Fruit fly (Drosophila melanogaster) whole organism, embryonic: Measurements from ENCODE around the gene Pex5.

Source experiments
- CG1024 ChIP-seq: fragments of 200-800 bp; sonication (Bioruptor generic); IDR thresholded peaks from 2 replicates; pipeline ENCODE4 v1.3.6; 2022; ENCODE audit warnings: missing biosample characterization, missing genetic modification characterization
- CG11723 ChIP-seq: fragments of 200-800 bp; sonication (Bioruptor generic); optimal IDR thresholded peaks from 2 replicates; lab custom pipeline; 2017; ENCODE audit warnings: missing biosample characterization, mild to moderate bottlenecking, missing genetic modification characterization
- CG12155 ChIP-seq: fragments of 200-800 bp; sonication (Bioruptor generic); optimal IDR thresholded peaks from 3 replicates; lab custom pipeline; 2016; ENCODE audit warnings: missing biosample characterization, missing genetic modification characterization
- CG12942 ChIP-seq: fragments of 200-800 bp; sonication (Bioruptor generic); optimal IDR thresholded peaks from 3 replicates; lab custom pipeline; 2016; ENCODE audit warnings: missing biosample characterization, missing genetic modification characterization
- CG14860 ChIP-seq: fragments of 200-800 bp; sonication (Bioruptor generic); IDR thresholded peaks from 3 replicates; pipeline ENCODE4 v1.3.6; 2022; ENCODE audit warnings: missing biosample characterization, missing genetic modification characterization; ENCODE audit not compliant: partially characterized antibody
- CG16815 ChIP-seq: fragments of 200-800 bp; sonication (Bioruptor generic); optimal IDR thresholded peaks from 3 replicates; lab custom pipeline; 2017; ENCODE audit warnings: missing biosample characterization, mild to moderate bottlenecking, missing genetic modification characterization
- CG2199 ChIP-seq: fragments of 200-800 bp; sonication (Bioruptor generic); IDR thresholded peaks from 3 replicates; pipeline ENCODE4 v1.3.6; 2022; ENCODE audit warnings: missing biosample characterization, missing genetic modification characterization
- CG34376 ChIP-seq: fragments of 200-800 bp; sonication (Bioruptor generic); optimal IDR thresholded peaks from 2 replicates; lab custom pipeline; 2018; ENCODE audit warnings: missing biosample characterization, mild to moderate bottlenecking, missing genetic modification characterization
- CG6813 ChIP-seq: fragments of 200-800 bp; sonication (Bioruptor generic); optimal IDR thresholded peaks from 2 replicates; lab custom pipeline; 2017; ENCODE audit warnings: missing biosample characterization, missing genetic modification characterization, mild to moderate bottlenecking, moderate library complexity, missing genetic modification reagents
- CG7963 ChIP-seq: fragments of 200-800 bp; sonication (Bioruptor generic); IDR thresholded peaks from 3 replicates; pipeline ENCODE4 v1.3.6; 2022; ENCODE audit warnings: missing biosample characterization, missing genetic modification characterization; ENCODE audit not compliant: partially characterized antibody
- CG9876 ChIP-seq: fragments of 200-800 bp; sonication (Bioruptor generic); optimal IDR thresholded peaks from 2 replicates; lab custom pipeline; 2016; ENCODE audit warnings: missing biosample characterization, missing genetic modification characterization
- CTCF ChIP-seq: fragments of 200-800 bp; sonication (Bioruptor generic); optimal IDR thresholded peaks from 2 replicates; lab custom pipeline; 2017; ENCODE audit warnings: missing biosample characterization, mild to moderate bottlenecking, missing genetic modification characterization, moderate library complexity
- CkIIα-i1 ChIP-seq: fragments of 200-800 bp; sonication (Bioruptor generic); IDR thresholded peaks from 2 replicates; pipeline ENCODE4 v1.3.6; 2022; ENCODE audit warnings: missing biosample characterization, missing genetic modification characterization
- D19A ChIP-seq: fragments of 200-800 bp; optimal IDR thresholded peaks from 3 replicates; lab custom pipeline; 2019; ENCODE audit warnings: missing biosample characterization, mild to moderate bottlenecking, missing genetic modification characterization, moderate library complexity
- Dad ChIP-seq: fragments of 200-800 bp; sonication (Bioruptor generic); optimal IDR thresholded peaks from 3 replicates; lab custom pipeline; 2016; ENCODE audit warnings: missing biosample characterization, missing genetic modification characterization
- Dip2 ChIP-seq: fragments of 200-800 bp; sonication (Bioruptor generic); IDR thresholded peaks from 2 replicates; pipeline ENCODE4 v1.3.6; 2022; ENCODE audit warnings: missing biosample characterization, missing genetic modification characterization
- Dref ChIP-seq: fragments of 200-800 bp; sonication (Bioruptor generic); IDR thresholded peaks from 2 replicates; pipeline ENCODE4 v1.3.6; 2022; ENCODE audit warnings: missing biosample characterization, missing genetic modification characterization
- Fer2 ChIP-seq: fragments of 200-800 bp; sonication (Bioruptor generic); optimal IDR thresholded peaks from 2 replicates; lab custom pipeline; 2018; ENCODE audit warnings: missing biosample characterization, mild to moderate bottlenecking, missing genetic modification characterization, moderate library complexity
- H15 ChIP-seq: fragments of 200-800 bp; sonication (Bioruptor generic); IDR thresholded peaks from 3 replicates; pipeline ENCODE4 v1.3.6; 2022; ENCODE audit warnings: missing biosample characterization, missing genetic modification characterization
- Hand ChIP-seq: fragments of 200-800 bp; sonication (Bioruptor generic); optimal IDR thresholded peaks from 2 replicates; lab custom pipeline; 2017; ENCODE audit warnings: mild to moderate bottlenecking, missing biosample characterization, missing genetic modification reagents, missing genetic modification characterization
- Hey ChIP-seq: fragments of 200-800 bp; sonication (Bioruptor generic); optimal IDR thresholded peaks from 3 replicates; lab custom pipeline; 2018; ENCODE audit warnings: missing biosample characterization, mild to moderate bottlenecking, missing genetic modification characterization
- Hr51 ChIP-seq, 2 experiments: fragments of 200-800 bp; sonication (Bioruptor generic); optimal IDR thresholded peaks; 2 replicates in 1 of 2; 3 replicates in 1 of 2; lab custom pipeline; 2016 to 2018; ENCODE audit warnings: missing biosample characterization in 2 of 2, missing genetic modification characterization in 2 of 2, mild to moderate bottlenecking in 1 of 2, moderate library complexity in 1 of 2
- Pdp1 ChIP-seq, 2 experiments: fragments of 200-800 bp; sonication (Bioruptor generic); optimal IDR thresholded peaks; 3 replicates each; lab custom pipeline; 2016; ENCODE audit warnings: missing biosample characterization in 2 of 2, missing genetic modification characterization in 2 of 2, mild to moderate bottlenecking in 1 of 2, moderate library complexity in 1 of 2
- Ptx1 ChIP-seq: fragments of 200-800 bp; sonication (Bioruptor generic); IDR thresholded peaks from 2 replicates; pipeline ENCODE4 v1.3.6; 2022; ENCODE audit warnings: missing biosample characterization, missing genetic modification characterization
- Rx ChIP-seq: fragments of 200-800 bp; sonication (Bioruptor generic); IDR thresholded peaks from 2 replicates; pipeline ENCODE4 v1.3.6; 2022; ENCODE audit warnings: missing biosample characterization, missing genetic modification characterization
- Ssrp ChIP-seq: fragments of 200-800 bp; sonication (Bioruptor generic); optimal IDR thresholded peaks from 2 replicates; lab custom pipeline; 2018; ENCODE audit warnings: missing biosample characterization, mild to moderate bottlenecking, missing genetic modification characterization, moderate library complexity
- ap ChIP-seq: fragments of 200-800 bp; sonication (Bioruptor generic); IDR thresholded peaks from 2 replicates; pipeline ENCODE4 v1.3.6; 2022; ENCODE audit warnings: missing biosample characterization, missing genetic modification characterization
- br ChIP-seq: fragments of >200 bp; optimal IDR thresholded peaks from 2 replicates; lab custom pipeline; 2017
- btn ChIP-seq: fragments of 200-800 bp; sonication (Bioruptor generic); optimal IDR thresholded peaks from 2 replicates; lab custom pipeline; 2016; ENCODE audit warnings: missing biosample characterization, missing genetic modification characterization
- cato ChIP-seq: fragments of 200-800 bp; sonication (Bioruptor generic); optimal IDR thresholded peaks from 2 replicates; lab custom pipeline; 2016; ENCODE audit warnings: missing biosample characterization, missing genetic modification characterization, borderline replicate concordance
- caup ChIP-seq: fragments of 200-800 bp; sonication (Bioruptor generic); optimal IDR thresholded peaks from 3 replicates; lab custom pipeline; 2017; ENCODE audit warnings: missing biosample characterization, mild to moderate bottlenecking, missing genetic modification characterization, moderate library complexity; ENCODE audit not compliant: severe bottlenecking
- dpn ChIP-seq, 2 experiments: fragments of 200-800 bp; sonication (Bioruptor generic); optimal IDR thresholded peaks; 3 replicates each; lab custom pipeline; 2016; ENCODE audit warnings: missing biosample characterization in 2 of 2, missing genetic modification characterization in 2 of 2
- fd102C ChIP-seq: fragments of 200-800 bp; sonication (Bioruptor generic); optimal IDR thresholded peaks from 2 replicates; lab custom pipeline; 2018; ENCODE audit warnings: missing biosample characterization, mild to moderate bottlenecking, missing genetic modification characterization, moderate library complexity
- gce ChIP-seq: fragments of 200-800 bp; sonication (Bioruptor generic); IDR thresholded peaks from 3 replicates; pipeline ENCODE4 v1.3.6; 2022; ENCODE audit warnings: missing biosample characterization, missing genetic modification characterization
- ind ChIP-seq: fragments of 200-800 bp; sonication (Bioruptor generic); optimal IDR thresholded peaks from 3 replicates; lab custom pipeline; 2016; ENCODE audit warnings: missing biosample characterization, missing genetic modification characterization
- lmd ChIP-seq: fragments of 200-800 bp; sonication (Bioruptor generic); IDR thresholded peaks from 2 replicates; pipeline ENCODE4 v1.3.6; 2022; ENCODE audit warnings: missing biosample characterization, missing genetic modification characterization
- lov ChIP-seq, 2 experiments: fragments of 200-800 bp in 1 of 2; fragments of >200 bp in 1 of 2; sonication (Bioruptor generic) in 1 of 2; IDR thresholded peaks in 1 of 2; optimal IDR thresholded peaks in 1 of 2; 2 replicates in 1 of 2; 3 replicates in 1 of 2; pipeline versions ENCODE4 v1.3.6 to Lab custom; 2017 to 2022; ENCODE audit warnings: missing biosample characterization in 1 of 2, missing genetic modification characterization in 1 of 2
- pan ChIP-seq, 4 experiments: fragments of >200 bp in 3 of 4; fragments of 200-800 bp in 1 of 4; sonication (Bioruptor generic) in 1 of 4; optimal IDR thresholded peaks in 3 of 4; IDR thresholded peaks in 1 of 4; 2 replicates each; pipeline versions ENCODE4 v1.3.6 to Lab custom; 2017 to 2022; ENCODE audit warnings: missing biosample characterization in 2 of 4, missing genetic modification characterization in 2 of 4, mixed read lengths in 1 of 4
- pzg ChIP-seq: fragments of 200-800 bp; sonication (Bioruptor generic); optimal IDR thresholded peaks from 3 replicates; lab custom pipeline; 2018; ENCODE audit warnings: missing biosample characterization, mild to moderate bottlenecking, missing genetic modification characterization, moderate library complexity
- slp2 ChIP-seq: fragments of 200-800 bp; sonication (Bioruptor generic); optimal IDR thresholded peaks from 2 replicates; lab custom pipeline; 2016; ENCODE audit warnings: missing biosample characterization, missing genetic modification characterization
- stc ChIP-seq: fragments of 200-800 bp; sonication (Bioruptor generic); IDR thresholded peaks from 2 replicates; pipeline ENCODE4 v1.3.6; 2022; ENCODE audit warnings: missing biosample characterization, missing genetic modification characterization
- stwl ChIP-seq: fragments of 200-800 bp; sonication (Bioruptor generic); optimal IDR thresholded peaks from 3 replicates; lab custom pipeline; 2018; ENCODE audit warnings: missing biosample characterization, mild to moderate bottlenecking, missing genetic modification characterization, moderate library complexity
- sug ChIP-seq: fragments of 200-800 bp; optimal IDR thresholded peaks from 2 replicates; lab custom pipeline; 2019; ENCODE audit warnings: missing biosample characterization, mild to moderate bottlenecking, missing genetic modification characterization, moderate library complexity
- ttk ChIP-seq: fragments of 200-800 bp; sonication (Bioruptor generic); IDR thresholded peaks from 2 replicates; pipeline ENCODE4 v2.1.2; 2022; ENCODE audit warnings: missing biosample characterization, missing genetic modification characterization
- tup ChIP-seq: fragments of 200-800 bp; sonication (Bioruptor generic); optimal IDR thresholded peaks from 2 replicates; lab custom pipeline; 2016; ENCODE audit warnings: missing biosample characterization, mild to moderate bottlenecking, missing genetic modification characterization, moderate library complexity
- twi ChIP-seq: fragments of 200-800 bp; optimal IDR thresholded peaks from 2 replicates; lab custom pipeline; 2019; ENCODE audit warnings: missing biosample characterization, mild to moderate bottlenecking, missing genetic modification characterization, moderate library complexity
- vnd ChIP-seq: fragments of 200-800 bp; sonication (Bioruptor generic); IDR thresholded peaks from 3 replicates; pipeline ENCODE4 v1.3.6; 2022; ENCODE audit warnings: missing biosample characterization, missing genetic modification characterization; ENCODE audit not compliant: partially characterized antibody
- wdn ChIP-seq: fragments of 200-800 bp; sonication (Bioruptor generic); IDR thresholded peaks from 2 replicates; pipeline ENCODE4 v1.3.6; 2022; ENCODE audit warnings: missing biosample characterization, missing genetic modification characterization

Pex5 gene

DNA sequence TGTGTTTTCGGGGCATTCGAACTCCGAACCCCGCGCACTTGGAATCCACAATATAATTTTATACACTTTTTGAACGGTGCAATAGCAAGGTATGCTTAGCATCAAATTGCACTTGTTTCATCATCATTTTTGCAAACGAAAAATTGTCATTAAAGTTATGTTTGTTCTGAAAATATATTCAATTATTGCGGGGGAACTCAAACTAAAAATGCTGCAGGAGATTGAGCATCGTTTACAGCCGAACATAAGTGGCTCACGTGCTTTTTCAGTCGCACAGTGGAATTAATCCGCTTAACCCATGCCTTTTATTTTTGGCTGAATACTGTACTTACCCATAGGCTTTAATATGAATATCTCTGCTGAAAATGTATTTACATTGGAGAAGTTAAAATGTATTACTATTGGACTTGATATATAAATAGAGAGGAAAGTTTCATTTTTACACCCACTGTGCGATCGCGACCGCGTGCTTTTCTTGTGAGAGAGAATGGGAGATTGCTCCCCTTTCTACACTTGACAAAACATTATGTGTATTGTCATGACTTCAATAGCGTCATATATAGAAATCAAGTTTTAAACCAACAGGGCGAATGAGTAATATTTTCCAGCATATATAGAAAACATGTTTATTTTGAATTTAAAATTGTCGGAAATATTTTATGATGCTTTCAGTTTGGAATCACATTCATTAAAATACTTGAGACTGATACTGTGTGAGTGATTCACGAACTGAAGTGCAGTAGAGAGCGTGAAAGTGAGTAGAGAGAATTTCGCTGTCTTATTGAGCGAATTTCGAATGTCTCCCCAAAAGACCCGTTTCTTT is 38.3 kb downstream of the Pex5 start (continued):
- TF ChIP-seq CG14860 (GFP tag; lab: Robert Waterston, UW) (peak; percentile 55), CG6813 (GFP tag; lab: Kevin White, UChicago) (peak; percentile 95), ind (GFP tag; lab: Kevin White, UChicago) (peak; percentile 93), CG9876 (peak; percentile 79), cato (GFP tag; lab: Kevin White, UChicago) (peak; percentile 88), Dad (GFP tag; lab: Kevin White, UChicago) (peak; percentile 80), caup (GFP tag; lab: Kevin White, UChicago) (peak; percentile 95), Dip2 (GFP tag; lab: Robert Waterston, UW) (peak; percentile 59; the same call in 1 of the 2 replicates), vnd (no peak), D19A (tag; lab: Kevin White, UChicago) (peak; percentile 92), lmd (GFP tag; lab: Robert Waterston, UW) (peak; percentile 97), Ptx1 (GFP tag; lab: Robert Waterston, UW) (peak; percentile 97), tup (GFP tag; lab: Kevin White, UChicago) (peak; percentile 90), Ssrp (peak; percentile 91), stwl (tag; lab: Kevin White, UChicago) (peak; percentile 20), CG1024 (GFP tag; lab: Robert Waterston, UW) (peak; percentile 93), slp2 (GFP tag; lab: Kevin White, UChicago) (peak; percentile 86), CG7963 (GFP tag; lab: Robert Waterston, UW) (no peak), Fer2 (tag; lab: Kevin White, UChicago) (peak; percentile 88), lov (optimal IDR thresholded peaks at IDR 0.05; lab: Kevin White, UChicago) (no peak), lov (GFP tag; IDR thresholded peaks at IDR 0.05; lab: Robert Waterston, UW) (peak; percentile 95), Hand (GFP tag; lab: Kevin White, UChicago) (peak; percentile 94), twi (peak; percentile 85), CTCF (peak; percentile 66), dpn (GFP tag; optimal IDR thresholded peaks at IDR 0.05; lab: Kevin White, UChicago) (peak; percentile 94 to 95), CG2199 (GFP tag; lab: Robert Waterston, UW) (peak; percentile 99), gce (GFP tag; lab: Robert Waterston, UW) (peak; percentile 98), CG12942 (peak; percentile 87), pan (optimal IDR thresholded peaks at IDR 0.05; lab: Kevin White, UChicago) (no peak), pan (GFP tag; optimal IDR thresholded peaks at IDR 0.05 in 1 of 2, IDR thresholded peaks at IDR 0.05 in 1 of 2) (peak in 1 of 2 experiments; percentile 98), CkIIα-i1 (peak; percentile 77; the same call in 1 of the 2 replicates), br (no peak), Hey (tag; lab: Kevin White, UChicago) (peak; percentile 69), Dref (peak; percentile 40; the same call in 1 of the 2 replicates), wdn (GFP tag; lab: Robert Waterston, UW) (peak; percentile 96), H15 (GFP tag; lab: Robert Waterston, UW) (peak; percentile 98), ap (peak; percentile 96), CG11723 (peak; percentile 90), ttk (GFP tag; lab: Robert Waterston, UW) (peak; percentile 98), stc (GFP tag; lab: Robert Waterston, UW) (peak; percentile 97), Pdp1 (GFP tag; optimal IDR thresholded peaks at IDR 0.05; lab: Kevin White, UChicago) (peak; percentile 92 to 93), CG12155 (GFP tag; lab: Kevin White, UChicago) (peak; percentile 93), btn (GFP tag; lab: Kevin White, UChicago) (peak; percentile 75), fd102C (GFP tag; lab: Kevin White, UChicago) (peak; percentile 3), sug (tag; lab: Kevin White, UChicago) (peak; percentile 94), CG34376 (GFP tag; lab: Kevin White, UChicago) (peak; percentile 95), pzg (GFP tag; lab: Kevin White, UChicago) (peak; percentile 18), Hr51 (GFP tag; optimal IDR thresholded peaks at IDR 0.05; lab: Kevin White, UChicago) (peak; percentile 92 to 97), CG16815 (GFP tag; lab: Kevin White, UChicago) (peak; percentile 85), Rx (GFP tag; lab: Robert Waterston, UW) (peak; percentile 97)
